Worm (Caenorhabditis elegans): ENCODE results near the gene pax-2.

DNA sequence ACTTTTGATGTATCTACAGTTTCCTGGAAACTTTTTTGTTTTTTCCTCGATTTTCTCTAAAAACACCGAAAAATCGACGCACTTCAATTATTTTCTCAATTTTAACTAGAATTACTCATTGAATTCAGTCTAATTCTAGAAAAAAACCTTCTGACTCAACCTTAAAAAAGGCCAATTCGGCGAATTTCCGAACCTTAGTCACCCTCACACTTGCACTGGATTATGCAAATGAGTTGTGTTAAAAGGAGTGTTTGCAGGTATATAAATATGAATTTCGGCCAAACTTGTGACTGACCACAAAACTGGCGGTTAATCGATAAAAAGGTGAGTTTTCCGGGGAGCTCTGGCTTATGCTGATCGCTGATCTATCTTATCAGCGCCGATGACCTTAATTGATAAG is 42.3 kb upstream of the pax-2 start, which contains the start of gene ttr-20:
- no peak for TF ChIP-seq egl-27 (tag; optimal IDR thresholded peaks at IDR 0.05)
- TF ChIP-seq fos-1 (tag; optimal IDR thresholded peaks at IDR 0.05): no peak
- no peak for TF ChIP-seq pha-4 (tag; optimal IDR thresholded peaks at IDR 0.05)
- no peak for TF ChIP-seq unc-62 (GFP tag; optimal IDR thresholded peaks at IDR 0.05)

Measured in whole organism, L3 larva.